Fruit fly (Drosophila melanogaster): ENCODE measurements around the gene Alp5.

The Alp5 gene

dm6 chr3R:21043549-21044118 is 36.8 kb upstream of the Alp5 start, which contains the start of gene CG12278:
Gene CG12278, plus strand, starts transcription at chr3R:21044068.
- TF ChIP-seq Jra (GFP tag; optimal IDR thresholded peaks at IDR 0.05) = no peak
- TF ChIP-seq Vsx2 (GFP tag; optimal IDR thresholded peaks at IDR 0.05; ENCODE audit: partially characterized antibody) = no peak
- no peak for TF ChIP-seq OdsH (GFP tag; optimal IDR thresholded peaks at IDR 0.05)
- TF ChIP-seq CG32264 (GFP tag; optimal IDR thresholded peaks at IDR 0.05) = no peak
- no peak for TF ChIP-seq rgr (GFP tag; optimal IDR thresholded peaks at IDR 0.05)
- no peak for TF ChIP-seq woc (GFP tag; optimal IDR thresholded peaks at IDR 0.05)
- TF ChIP-seq Rel (GFP tag; optimal IDR thresholded peaks at IDR 0.05) = no peak
- TF ChIP-seq Rel (tag; optimal IDR thresholded peaks at IDR 0.05) = no peak

dm6 chr3R:21042399-21042798 is 35.6 kb upstream of the Alp5 start, which contains the start of gene Dhc93AB:
Gene Dhc93AB, minus strand, starts transcription at chr3R:21042499.
- no peak for TF ChIP-seq Hr83 (GFP tag; optimal IDR thresholded peaks at IDR 0.05; ENCODE audit: poor library complexity, severe bottlenecking)
- TF ChIP-seq Hr78 (GFP tag; optimal IDR thresholded peaks at IDR 0.05) = no peak
- no peak for TF ChIP-seq HLH106 (tag; optimal IDR thresholded peaks at IDR 0.05)
- TF ChIP-seq Vsx2 (GFP tag; optimal IDR thresholded peaks at IDR 0.05; ENCODE audit: partially characterized antibody) = no peak
- TF ChIP-seq sv (GFP tag; optimal IDR thresholded peaks at IDR 0.05) = no peak
- TF ChIP-seq Hnf4 (GFP tag; optimal IDR thresholded peaks at IDR 0.05) = no peak
- TF ChIP-seq woc (GFP tag; optimal IDR thresholded peaks at IDR 0.05) = no peak
- TF ChIP-seq dmrt93B (GFP tag; optimal IDR thresholded peaks at IDR 0.05) = no peak

- no peak for TF ChIP-seq Myc (optimal IDR thresholded peaks at IDR 0.05)
- no peak for TF ChIP-seq Hr78 (GFP tag; optimal IDR thresholded peaks at IDR 0.05)
- no peak for TF ChIP-seq h (GFP tag; optimal IDR thresholded peaks at IDR 0.05)
- TF ChIP-seq jim (GFP tag; optimal IDR thresholded peaks at IDR 0.05) = no peak
- TF ChIP-seq lola (GFP tag; optimal IDR thresholded peaks at IDR 0.05) = no peak
- no peak for TF ChIP-seq OdsH (GFP tag; optimal IDR thresholded peaks at IDR 0.05)
- TF ChIP-seq br (GFP tag; optimal IDR thresholded peaks at IDR 0.05) = no peak
- TF ChIP-seq Mio (GFP tag; optimal IDR thresholded peaks at IDR 0.05) = no peak
- TF ChIP-seq dmrt93B (GFP tag; optimal IDR thresholded peaks at IDR 0.05) = no peak
- no peak for TF ChIP-seq foxo (GFP tag; optimal IDR thresholded peaks at IDR 0.05)
- no peak for TF ChIP-seq pan (optimal IDR thresholded peaks at IDR 0.05)
- TF ChIP-seq psq (GFP tag; optimal IDR thresholded peaks at IDR 0.05) = no peak
- no peak for TF ChIP-seq CG32264 (GFP tag; optimal IDR thresholded peaks at IDR 0.05)
- TF ChIP-seq Dif (GFP tag; optimal IDR thresholded peaks at IDR 0.05; ENCODE audit: partially characterized antibody) = no peak
- no peak for TF ChIP-seq HLH106 (tag; optimal IDR thresholded peaks at IDR 0.05)
- TF ChIP-seq Sp1 (GFP tag; optimal IDR thresholded peaks at IDR 0.05) = no peak
- no peak for TF ChIP-seq Abd-B (GFP tag; optimal IDR thresholded peaks at IDR 0.05)
- no peak for TF ChIP-seq Hr83 (GFP tag; optimal IDR thresholded peaks at IDR 0.05; ENCODE audit: poor library complexity, severe bottlenecking)
- TF ChIP-seq Jra (GFP tag; optimal IDR thresholded peaks at IDR 0.05) = no peak
These were observed 18.7 kb upstream of the Alp5 start for dm6 chr3R:21025508-21025907.

- no peak for TF ChIP-seq usp (GFP tag; optimal IDR thresholded peaks at IDR 0.05)
- TF ChIP-seq sage (GFP tag; optimal IDR thresholded peaks at IDR 0.05) = peak; percentile 9
- no peak for TF ChIP-seq Hr78 (GFP tag; optimal IDR thresholded peaks at IDR 0.05)
- no peak for TF ChIP-seq Dfd (GFP tag; optimal IDR thresholded peaks at IDR 0.05)
- no peak for TF ChIP-seq foxo (GFP tag; optimal IDR thresholded peaks at IDR 0.05)
- TF ChIP-seq CG9705 (GFP tag; optimal IDR thresholded peaks at IDR 0.05) = no peak
- TF ChIP-seq OdsH (GFP tag; optimal IDR thresholded peaks at IDR 0.05) = no peak
- TF ChIP-seq HLH106 (tag; optimal IDR thresholded peaks at IDR 0.05) = peak; percentile 9
- TF ChIP-seq Sp1 (GFP tag; optimal IDR thresholded peaks at IDR 0.05) = peak; percentile 72
- TF ChIP-seq Abd-B (GFP tag; optimal IDR thresholded peaks at IDR 0.05) = no peak
- no peak for TF ChIP-seq dmrt93B (GFP tag; optimal IDR thresholded peaks at IDR 0.05)
- TF ChIP-seq woc (GFP tag; optimal IDR thresholded peaks at IDR 0.05) = no peak
- TF ChIP-seq Rel (GFP tag; optimal IDR thresholded peaks at IDR 0.05) = peak; percentile 84
- TF ChIP-seq Rel (tag; optimal IDR thresholded peaks at IDR 0.05) = no peak
- no peak for TF ChIP-seq dsf (GFP tag; optimal IDR thresholded peaks at IDR 0.05; ENCODE audit: borderline replicate concordance)
- no peak for TF ChIP-seq GATAd (GFP tag; optimal IDR thresholded peaks at IDR 0.05)
- no peak for TF ChIP-seq rgr (GFP tag; optimal IDR thresholded peaks at IDR 0.05)
- TF ChIP-seq brk (GFP tag; optimal IDR thresholded peaks at IDR 0.05) = no peak
- TF ChIP-seq CrebA (GFP tag; optimal IDR thresholded peaks at IDR 0.05; ENCODE audit: borderline replicate concordance) = peak; percentile 68
- TF ChIP-seq br (GFP tag; optimal IDR thresholded peaks at IDR 0.05) = peak; percentile 37
These were observed 17.2 kb upstream of the Alp5 start, which contains the start of gene peg for dm6 chr3R:21023902-21024541. Gene peg, minus strand, starts transcription at chr3R:21024163.
